Fruit fly (Drosophila melanogaster) S2 (cell line): ENCODE results near the gene Liprin-alpha.
A peak's percentile ranks its signal among the peaks of the same experiment; 100 is the strongest.

ENCODE experiments used
- CG8478 ChIP-seq: fragments of >200 bp; optimal IDR thresholded peaks from 2 replicates; lab custom pipeline; 2018
- CTCF ChIP-seq, 2 experiments: fragments of >200 bp; optimal IDR thresholded peaks; 2 replicates each; lab custom pipeline; 2018

Gene Liprin-alpha

DNA sequence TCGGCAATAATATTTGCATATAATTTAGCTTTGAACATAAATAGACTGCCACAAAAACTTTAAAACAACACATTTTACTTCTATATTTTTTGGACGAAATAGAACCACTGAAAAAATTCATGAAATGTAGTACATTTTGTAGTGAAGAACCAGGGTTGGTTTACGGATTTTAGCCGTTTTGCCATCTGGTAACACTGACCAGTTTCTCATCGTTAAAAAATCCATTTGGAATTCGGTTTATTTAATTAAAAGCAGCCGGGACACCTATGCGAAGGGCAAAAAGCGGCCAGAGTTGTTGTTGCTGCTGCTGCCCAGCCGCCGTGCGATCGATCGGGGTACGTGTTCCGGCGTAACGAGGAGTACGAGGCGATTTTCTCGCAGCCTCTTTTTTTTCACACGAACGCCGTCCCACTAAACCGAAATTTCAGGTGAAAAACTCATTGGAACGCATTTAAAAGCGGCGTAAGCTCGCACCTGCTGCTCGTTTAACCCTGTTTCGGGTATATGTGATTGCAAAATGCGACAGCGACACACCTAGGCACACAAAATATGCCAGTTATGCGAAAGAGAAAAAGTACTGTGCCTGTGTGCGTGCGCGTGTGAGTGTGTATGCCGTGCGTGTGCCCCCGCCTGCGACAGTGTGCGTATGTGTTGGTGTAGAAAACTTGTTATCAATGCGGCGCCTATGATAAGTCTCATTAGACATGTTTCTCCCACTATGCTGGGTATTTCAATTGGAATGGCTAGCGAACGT is at the start of gene Liprin-alpha:
Gene Liprin-alpha (plus strand): TSS at position 154 of the 754 bp plus-strand sequence.
- TF ChIP-seq CG8478 (lab: Kevin White, UChicago) (no peak), CTCF (optimal IDR thresholded peaks at IDR 0.05; lab: Kevin White, UChicago) (peak in 1 of 2 experiments; percentile 16)

DNA sequence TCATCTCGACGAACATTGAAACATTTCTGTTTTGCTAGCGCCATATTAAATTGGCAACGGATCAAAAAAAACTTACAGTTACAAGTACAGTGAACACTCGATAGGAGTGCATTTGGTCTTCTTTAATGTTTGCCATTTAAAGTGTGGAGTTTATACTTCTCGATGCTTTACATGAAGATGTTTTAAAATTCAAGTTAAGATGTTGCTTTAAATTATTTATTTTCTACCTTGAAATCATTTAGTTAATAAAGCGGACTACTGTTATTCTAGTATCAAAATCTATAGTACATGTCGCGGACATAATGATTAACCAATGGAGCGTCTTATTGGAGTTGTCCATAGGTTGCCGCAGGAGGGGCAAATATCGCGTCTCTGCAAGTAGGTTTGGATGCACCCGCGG is 47.2 kb upstream of the Liprin-alpha start, which contains the start of gene cort:
Gene cort (minus strand): TSS at position 101 of the 400 bp plus-strand sequence.
- TF ChIP-seq CTCF (optimal IDR thresholded peaks at IDR 0.05; lab: Kevin White, UChicago) (no peak), CG8478 (lab: Kevin White, UChicago) (no peak)

DNA sequence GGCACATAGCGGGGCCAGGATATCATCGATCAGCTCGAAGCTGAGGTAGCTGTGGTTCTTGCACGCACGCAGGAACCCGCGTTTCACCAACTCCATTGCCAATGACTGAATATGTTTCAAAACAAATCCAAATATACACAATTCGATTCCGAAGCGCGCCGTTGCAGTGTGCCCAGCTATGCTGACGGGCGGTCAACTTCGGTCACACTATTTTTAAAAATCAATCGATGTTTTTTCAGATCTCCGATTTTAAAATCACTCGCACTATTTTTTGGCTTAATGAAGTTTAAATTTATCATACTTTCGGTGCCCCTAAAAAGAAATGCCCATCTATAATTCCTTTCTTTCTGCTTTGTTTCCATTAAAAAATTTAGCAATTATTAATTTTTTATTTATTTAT is 46.2 kb upstream of the Liprin-alpha start, which contains the start of gene Nse1:
Gene Nse1 (minus strand): TSS at position 173 of the 400 bp plus-strand sequence.
- TF ChIP-seq CG8478 (lab: Kevin White, UChicago) (no peak), CTCF (optimal IDR thresholded peaks at IDR 0.05; lab: Kevin White, UChicago) (no peak)

DNA sequence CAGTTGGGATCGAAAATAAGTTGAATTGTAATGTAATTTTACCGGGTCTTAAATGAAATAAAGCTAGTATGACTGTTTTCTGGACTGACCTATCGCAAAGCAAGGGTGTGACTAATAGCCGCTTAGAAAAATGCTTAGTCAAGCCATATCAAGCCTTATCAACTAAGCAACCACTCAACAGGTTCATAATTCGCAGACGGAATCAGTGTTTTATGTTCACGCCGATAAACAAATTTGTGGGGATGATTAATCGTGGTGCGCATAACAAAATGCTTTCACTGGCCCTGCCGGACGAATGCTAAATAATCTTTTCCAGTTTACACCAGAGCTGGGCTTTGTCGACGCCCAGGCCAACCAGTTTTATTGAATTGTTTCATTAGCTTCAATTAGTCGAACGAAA is 40.8 kb upstream of the Liprin-alpha start:
- TF ChIP-seq CG8478 (lab: Kevin White, UChicago), result no peak
- TF ChIP-seq CTCF (optimal IDR thresholded peaks at IDR 0.05; lab: Kevin White, UChicago), result no peak

DNA sequence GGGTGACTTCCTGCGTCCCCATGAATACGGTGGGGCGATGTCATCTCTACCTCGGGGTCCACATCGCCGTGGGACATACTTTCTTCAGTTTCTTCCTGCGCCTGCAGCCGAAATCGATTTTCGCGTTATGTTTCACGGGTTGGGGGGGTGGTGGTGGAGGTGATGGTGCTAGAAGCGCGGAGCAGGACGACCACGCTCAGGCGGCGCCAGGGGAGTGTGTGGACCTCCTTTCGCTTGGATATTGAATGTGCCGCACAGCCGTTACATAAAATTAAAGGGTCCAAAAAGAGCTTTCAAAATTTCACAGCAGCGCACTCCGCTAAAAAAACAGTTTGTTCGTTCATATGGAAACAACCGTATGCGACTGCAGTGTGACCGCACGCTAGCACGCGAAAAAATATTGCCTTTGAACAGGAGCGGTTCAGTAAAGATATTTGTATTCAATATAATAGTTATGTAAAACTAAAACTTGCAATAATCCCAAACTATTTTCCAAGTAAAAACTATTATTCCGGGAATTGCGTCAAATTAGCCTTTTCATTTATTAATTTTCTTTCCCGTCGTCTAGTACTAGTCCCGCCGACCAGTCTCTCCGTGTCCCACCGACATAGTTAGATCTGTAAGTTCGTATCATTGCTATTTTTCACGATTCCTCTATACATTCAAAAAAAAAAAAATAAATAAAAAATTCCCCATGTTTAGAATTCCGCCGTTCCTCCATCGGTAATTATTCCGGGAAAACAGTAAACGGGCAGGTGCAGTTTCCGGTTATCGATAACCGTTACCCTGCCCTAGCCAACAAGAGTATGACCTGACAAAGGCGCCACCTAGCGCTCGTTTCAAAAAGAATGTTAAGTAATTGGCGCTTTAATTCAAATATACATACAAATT is 39.5 kb upstream of the Liprin-alpha start, which contains the start of gene Nhe3:
Gene Nhe3 (minus strand): TSS at position 373 of the 891 bp plus-strand sequence.
- TF ChIP-seq CG8478 (lab: Kevin White, UChicago), result no peak
- peak; percentile 89 to 92 for TF ChIP-seq CTCF (optimal IDR thresholded peaks at IDR 0.05; lab: Kevin White, UChicago)

DNA sequence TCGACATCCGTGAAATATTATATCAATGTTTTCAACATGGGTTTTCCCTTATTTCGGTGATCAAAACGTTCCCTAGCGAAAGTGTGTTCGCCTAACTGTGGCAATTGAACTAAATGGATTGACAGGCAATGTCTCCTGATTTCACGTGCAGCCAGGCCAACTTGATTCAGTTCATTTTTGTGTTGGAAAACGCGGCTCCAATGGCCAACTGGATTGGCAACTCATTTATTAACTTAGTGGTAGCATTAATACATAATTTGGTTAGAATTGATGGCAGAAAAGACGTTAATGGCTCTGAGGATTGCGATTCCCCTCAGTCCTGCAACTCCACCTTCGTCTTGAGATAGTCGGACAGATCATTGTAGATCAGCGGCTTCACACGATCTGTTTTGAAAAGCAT is 37.1 kb upstream of the Liprin-alpha start, which contains the start of gene CG11327:
Gene CG11327 (minus strand): TSS at position 101 of the 400 bp plus-strand sequence.
- TF ChIP-seq CG8478 (lab: Kevin White, UChicago) (no peak), CTCF (optimal IDR thresholded peaks at IDR 0.05; lab: Kevin White, UChicago) (no peak)

DNA sequence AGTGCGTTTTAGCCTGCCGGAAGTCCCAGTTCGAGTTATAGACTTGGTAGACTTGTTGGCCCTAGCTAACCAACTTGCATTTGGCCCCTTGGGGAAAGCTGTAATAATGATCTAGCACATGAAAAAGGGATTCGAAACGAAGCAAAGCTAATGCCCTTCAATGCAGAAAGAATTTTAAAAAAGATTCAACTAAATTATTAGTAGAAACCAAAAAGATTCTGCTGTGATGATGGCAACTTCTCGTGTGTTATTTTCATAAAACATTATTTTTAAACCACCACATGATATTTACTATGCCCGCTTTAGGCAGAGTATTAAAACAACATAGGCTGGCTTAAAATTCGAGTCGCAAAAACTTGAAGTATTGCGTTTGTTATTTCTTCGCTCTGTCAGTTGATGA is 31.7 kb upstream of the Liprin-alpha start:
- TF ChIP-seq CTCF (optimal IDR thresholded peaks at IDR 0.05; lab: Kevin White, UChicago), result no peak
- TF ChIP-seq CG8478 (lab: Kevin White, UChicago), result no peak

DNA sequence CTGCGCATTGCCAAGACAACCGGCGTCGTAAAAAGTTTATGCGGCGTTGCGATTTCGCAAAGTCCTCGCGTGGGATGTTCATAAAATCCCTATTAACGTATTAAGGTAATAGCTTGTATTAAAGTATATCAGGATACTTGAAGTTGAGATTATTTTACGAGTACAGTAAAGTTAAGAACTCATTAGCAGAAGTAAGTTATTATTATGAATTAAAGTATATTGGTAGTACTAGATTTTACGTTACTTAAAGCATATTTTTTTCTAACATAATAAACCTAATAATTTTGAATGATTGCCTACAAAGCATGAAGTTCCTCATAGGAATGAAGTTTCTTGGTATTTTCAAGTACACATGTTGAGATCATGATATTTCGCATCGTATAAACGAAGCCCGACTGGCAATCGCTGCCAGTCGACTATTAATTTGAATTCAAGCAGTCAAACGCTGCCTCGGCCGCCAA is 29.9 kb upstream of the Liprin-alpha start:
- TF ChIP-seq CTCF (optimal IDR thresholded peaks at IDR 0.05; lab: Kevin White, UChicago) (no peak), CG8478 (lab: Kevin White, UChicago) (no peak)

DNA sequence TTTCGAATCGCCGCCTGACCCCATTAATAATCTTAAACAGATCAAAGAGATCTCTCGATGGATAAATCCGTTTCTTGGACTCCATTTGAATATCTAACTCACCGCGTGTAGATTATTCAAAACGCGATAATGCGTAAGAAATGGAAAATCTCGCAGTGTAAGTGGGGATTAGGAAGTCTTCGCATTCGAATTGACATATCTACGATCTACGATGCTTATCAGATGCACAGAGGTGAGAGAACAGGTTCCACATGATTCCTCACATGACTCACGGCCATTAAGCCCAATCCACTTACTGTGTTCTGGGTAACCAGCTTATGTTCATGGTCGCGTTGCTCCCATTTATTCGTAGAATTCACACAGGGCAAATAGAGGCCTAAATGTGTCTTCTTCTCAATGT is 27.5 kb upstream of the Liprin-alpha start:
- TF ChIP-seq CG8478 (lab: Kevin White, UChicago) (no peak), CTCF (optimal IDR thresholded peaks at IDR 0.05; lab: Kevin White, UChicago) (no peak)

DNA sequence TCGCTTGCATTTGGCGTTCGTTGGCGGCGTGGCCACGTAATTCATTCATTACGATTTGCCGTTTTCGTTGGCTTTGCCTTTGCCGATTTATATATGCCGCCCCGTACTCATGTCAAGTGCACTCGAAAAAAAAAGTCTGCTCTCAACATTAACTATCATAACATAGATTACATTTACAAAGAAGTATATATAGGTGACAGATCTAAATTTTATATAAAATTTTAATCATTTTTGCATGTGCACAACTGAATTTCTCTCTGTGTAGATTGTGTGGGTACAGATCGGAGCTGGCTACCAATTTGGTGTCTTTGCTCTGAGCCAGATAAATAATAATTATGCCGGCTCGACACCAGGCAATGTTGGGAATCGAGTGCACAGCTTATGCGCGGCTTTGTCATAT is 25.3 kb upstream of the Liprin-alpha start:
- TF ChIP-seq CG8478 (lab: Kevin White, UChicago) (no peak), CTCF (optimal IDR thresholded peaks at IDR 0.05; lab: Kevin White, UChicago) (no peak)

DNA sequence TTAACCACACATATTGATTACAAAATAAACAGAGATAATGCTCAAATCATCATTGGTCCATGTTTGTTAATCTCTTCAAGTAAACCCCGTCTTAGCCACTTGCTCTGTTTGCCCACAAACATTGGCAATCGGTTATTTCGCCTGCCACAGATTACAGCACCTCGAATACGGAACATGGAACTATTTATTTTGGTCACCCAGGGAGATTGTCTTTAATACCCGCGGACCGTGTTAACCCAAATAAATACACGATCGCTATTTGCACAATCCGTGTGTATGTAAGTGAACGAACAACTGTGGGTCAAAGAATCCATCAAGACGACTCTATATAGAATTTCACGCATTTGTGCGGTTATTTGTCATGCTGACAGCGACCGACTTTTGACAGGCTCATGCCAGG is 23.0 kb upstream of the Liprin-alpha start:
- no peak for TF ChIP-seq CTCF (optimal IDR thresholded peaks at IDR 0.05; lab: Kevin White, UChicago)
- TF ChIP-seq CG8478 (lab: Kevin White, UChicago), result no peak

DNA sequence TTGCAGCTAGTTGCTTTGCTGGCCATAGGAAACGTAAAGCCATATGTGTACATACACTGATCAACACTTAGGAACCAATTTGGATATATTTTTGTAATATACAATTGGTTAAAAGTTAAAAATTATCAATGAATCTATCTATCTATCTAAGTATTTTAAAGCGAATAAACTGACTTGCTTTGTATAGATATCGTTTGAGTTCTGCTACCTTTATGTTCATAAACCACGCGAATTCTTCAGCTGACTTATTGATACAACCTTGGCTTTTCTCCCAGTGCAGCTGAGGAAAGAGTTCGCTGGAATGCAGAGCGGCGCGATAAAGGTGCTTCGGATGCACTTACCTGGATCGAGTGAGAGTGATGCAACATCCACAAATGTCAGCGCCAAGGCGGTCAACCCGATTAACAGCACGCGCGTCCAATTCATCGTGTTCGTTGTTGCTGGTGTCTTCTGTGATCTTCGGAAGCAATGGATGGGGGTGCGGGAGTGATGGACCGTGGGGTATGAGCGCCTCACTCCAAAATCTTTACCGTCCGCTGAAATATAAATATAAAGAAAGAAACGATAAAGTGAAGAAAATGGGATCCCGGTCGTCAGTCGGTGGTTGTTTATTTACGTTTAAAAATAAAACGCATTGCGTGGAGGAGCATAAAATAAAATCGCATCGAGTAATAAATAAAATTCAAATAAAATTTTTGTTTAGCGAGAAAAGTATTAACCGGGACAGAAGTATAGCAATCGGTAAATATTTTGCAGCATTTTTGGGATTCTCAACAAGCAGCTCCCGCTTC is 22.1 kb upstream of the Liprin-alpha start:
- TF ChIP-seq CTCF (optimal IDR thresholded peaks at IDR 0.05; lab: Kevin White, UChicago), result no peak

DNA sequence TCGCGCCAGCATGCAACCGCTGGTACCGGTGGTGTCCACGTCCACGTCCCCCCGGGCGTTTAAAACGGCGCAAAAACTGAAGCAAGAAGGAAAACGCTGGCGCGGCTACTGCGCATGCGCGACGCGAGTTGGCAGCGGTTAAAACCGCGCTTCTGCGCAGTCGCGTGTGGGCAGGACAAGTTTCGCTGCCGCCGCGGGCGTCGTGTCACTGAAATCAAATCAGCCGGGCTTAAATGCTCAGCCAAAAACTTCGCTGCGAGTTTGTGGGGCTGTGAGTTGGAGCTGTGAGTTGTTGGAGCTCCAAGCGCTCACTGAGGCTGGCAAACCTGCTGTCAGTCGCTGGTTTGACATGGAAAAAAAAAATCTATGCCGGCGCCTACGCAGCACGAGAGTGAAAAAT is 18.6 kb upstream of the Liprin-alpha start:
- TF ChIP-seq CTCF (optimal IDR thresholded peaks at IDR 0.05; lab: Kevin White, UChicago) (no peak), CG8478 (lab: Kevin White, UChicago) (no peak)

DNA sequence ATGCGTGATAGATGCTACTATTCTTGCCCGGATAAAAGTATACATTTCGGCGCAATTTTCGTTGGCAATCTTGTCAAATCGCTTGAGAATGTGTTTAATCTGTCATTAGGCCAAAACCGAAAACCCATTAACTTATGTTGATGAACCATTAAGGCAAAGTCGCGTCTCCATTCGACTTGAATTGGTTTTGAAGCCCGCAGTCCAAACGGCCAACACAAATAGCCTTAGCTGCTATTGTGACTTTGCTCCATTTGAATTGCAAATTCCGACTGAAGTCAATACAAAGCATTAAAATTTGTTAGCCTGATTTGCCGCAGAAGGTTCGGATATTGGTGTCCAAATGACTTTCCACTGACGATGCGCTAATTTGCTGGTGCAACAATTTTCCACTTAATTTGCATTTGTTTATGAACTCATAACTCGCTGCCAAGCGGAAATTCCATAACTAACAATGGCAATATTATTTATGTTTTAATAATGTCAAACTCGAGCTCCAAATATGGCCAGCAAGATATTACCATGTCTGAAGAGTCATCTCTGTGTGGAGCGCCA is 17.3 kb upstream of the Liprin-alpha start:
- TF ChIP-seq CTCF (optimal IDR thresholded peaks at IDR 0.05; lab: Kevin White, UChicago), result no peak
- TF ChIP-seq CG8478 (lab: Kevin White, UChicago), result no peak
